Fruit fly (Drosophila melanogaster) whole organism, wandering third instar larva: ENCODE data around the gene otu.

Experiments used
- CG9705 ChIP-seq: fragments of 200-800 bp; sonication (Bioruptor generic); optimal IDR thresholded peaks from 2 replicates; lab custom pipeline; 2018; ENCODE audit warnings: missing biosample characterization, mild to moderate bottlenecking, missing genetic modification characterization
- CrebA ChIP-seq: fragments of 200-800 bp; sonication (Bioruptor generic); optimal IDR thresholded peaks from 2 replicates; lab custom pipeline; 2016; ENCODE audit warnings: missing biosample characterization, mild to moderate bottlenecking, missing genetic modification characterization, borderline replicate concordance
- Dfd ChIP-seq: fragments of >200 bp; optimal IDR thresholded peaks from 2 replicates; lab custom pipeline; 2017; ENCODE audit warnings: missing biosample characterization, missing genetic modification characterization
- GATAd ChIP-seq: sonication (Bioruptor generic); optimal IDR thresholded peaks from 2 replicates; lab custom pipeline; 2016; ENCODE audit warnings: missing biosample characterization, missing genetic modification characterization
- HLH106 ChIP-seq: fragments of 200-800 bp; optimal IDR thresholded peaks from 3 replicates; lab custom pipeline; 2019; ENCODE audit warnings: missing biosample characterization, mild to moderate bottlenecking, missing genetic modification characterization, moderate library complexity
- Hnf4 ChIP-seq: fragments of 200-800 bp; sonication (Bioruptor generic); optimal IDR thresholded peaks from 2 replicates; lab custom pipeline; 2016; ENCODE audit warnings: missing biosample characterization, mild to moderate bottlenecking, missing genetic modification characterization
- Hr78 ChIP-seq: fragments of >200 bp; optimal IDR thresholded peaks from 2 replicates; lab custom pipeline; 2017; ENCODE audit warnings: missing biosample characterization, missing genetic modification characterization
- Jra ChIP-seq: sonication (Bioruptor generic); optimal IDR thresholded peaks from 2 replicates; lab custom pipeline; 2016; ENCODE audit warnings: missing biosample characterization, missing genetic modification characterization
- Mio ChIP-seq: sonication (Bioruptor generic); optimal IDR thresholded peaks from 2 replicates; lab custom pipeline; 2016; ENCODE audit warnings: missing biosample characterization, missing genetic modification characterization
- Myc ChIP-seq: fragments of >200 bp; optimal IDR thresholded peaks from 2 replicates; lab custom pipeline; 2017
- OdsH ChIP-seq: fragments of 200-800 bp; sonication (Bioruptor generic); optimal IDR thresholded peaks from 2 replicates; lab custom pipeline; 2016; ENCODE audit warnings: missing biosample characterization, mild to moderate bottlenecking, missing genetic modification characterization
- Rel ChIP-seq, 2 experiments: fragments of 200-800 bp; sonication (Bioruptor generic) in 1 of 2; optimal IDR thresholded peaks; 2 replicates in 1 of 2; 3 replicates in 1 of 2; lab custom pipeline; 2016 to 2019; ENCODE audit warnings: mild to moderate bottlenecking in 2 of 2, missing biosample characterization in 2 of 2, missing genetic modification characterization in 2 of 2, moderate library complexity in 1 of 2
- Sp1 ChIP-seq: fragments of 200-800 bp; sonication (Bioruptor generic); optimal IDR thresholded peaks from 3 replicates; lab custom pipeline; 2019; ENCODE audit warnings: missing biosample characterization, mild to moderate bottlenecking, missing genetic modification characterization, moderate library complexity
- Vsx2 ChIP-seq: fragments of 200-300, 225-300 bp; sonication (Bioruptor generic); optimal IDR thresholded peaks from 2 replicates; lab custom pipeline; 2018; ENCODE audit warnings: missing biosample characterization, missing genetic modification characterization; ENCODE audit not compliant: partially characterized antibody
- br ChIP-seq: fragments of 200-800 bp; sonication (Bioruptor generic); optimal IDR thresholded peaks from 2 replicates; lab custom pipeline; 2016; ENCODE audit warnings: missing biosample characterization, missing genetic modification characterization
- dmrt93B ChIP-seq: fragments of 200-800 bp; sonication (Bioruptor generic); optimal IDR thresholded peaks from 2 replicates; lab custom pipeline; 2018; ENCODE audit warnings: missing biosample characterization, mild to moderate bottlenecking, missing genetic modification characterization
- dsf ChIP-seq: sonication (Bioruptor generic); optimal IDR thresholded peaks from 2 replicates; lab custom pipeline; 2016; ENCODE audit warnings: missing biosample characterization, missing genetic modification characterization, borderline replicate concordance
- ey ChIP-seq: fragments of 200-800 bp; sonication (Bioruptor generic); optimal IDR thresholded peaks from 2 replicates; lab custom pipeline; 2016; ENCODE audit warnings: missing biosample characterization, missing genetic modification characterization
- fru ChIP-seq: fragments of 200-800 bp; sonication (Bioruptor generic); optimal IDR thresholded peaks from 3 replicates; lab custom pipeline; 2016; ENCODE audit warnings: missing biosample characterization, mild to moderate bottlenecking, missing genetic modification characterization
- h ChIP-seq: fragments of 200-800 bp; sonication (Bioruptor generic); optimal IDR thresholded peaks from 3 replicates; lab custom pipeline; 2016; ENCODE audit warnings: missing biosample characterization, mild to moderate bottlenecking, missing genetic modification characterization
- jim ChIP-seq: fragments of 175-275, 200-325 bp; sonication (Bioruptor generic); optimal IDR thresholded peaks from 2 replicates; lab custom pipeline; 2016; ENCODE audit warnings: missing biosample characterization, mild to moderate bottlenecking, missing genetic modification characterization
- lola ChIP-seq: fragments of >200 bp; optimal IDR thresholded peaks from 2 replicates; lab custom pipeline; 2017; ENCODE audit warnings: missing biosample characterization, missing genetic modification characterization
- pan ChIP-seq: fragments of >200 bp; optimal IDR thresholded peaks from 2 replicates; lab custom pipeline; 2017
- psq ChIP-seq: fragments of 200-800 bp; sonication (Bioruptor generic); optimal IDR thresholded peaks from 3 replicates; lab custom pipeline; 2017; ENCODE audit warnings: missing biosample characterization, mild to moderate bottlenecking, missing genetic modification characterization, moderate library complexity
- sv ChIP-seq: fragments of 200-800 bp; sonication (Bioruptor generic); optimal IDR thresholded peaks from 3 replicates; lab custom pipeline; 2016; ENCODE audit warnings: missing biosample characterization, missing genetic modification characterization
- tai ChIP-seq: sonication (Bioruptor generic); optimal IDR thresholded peaks from 2 replicates; lab custom pipeline; 2016; ENCODE audit warnings: missing biosample characterization, missing genetic modification characterization
- usp ChIP-seq: fragments of >200 bp; optimal IDR thresholded peaks from 2 replicates; lab custom pipeline; 2017; ENCODE audit warnings: missing biosample characterization, missing genetic modification characterization
- woc ChIP-seq: sonication (Bioruptor generic); optimal IDR thresholded peaks from 2 replicates; lab custom pipeline; 2016; ENCODE audit warnings: missing biosample characterization, mild to moderate bottlenecking, missing genetic modification characterization

Gene otu

dm6 chrX:8479031-8479568 lies 10.2 kb downstream of the otu start, which contains the start of gene Cp36:
Gene Cp36, plus strand, starts transcription at chrX:8479319.
- TF ChIP-seq tai (GFP tag; lab: Kevin White, UChicago): no peak
- TF ChIP-seq Mio: no peak
- no peak for TF ChIP-seq h (GFP tag; lab: Kevin White, UChicago)
- TF ChIP-seq OdsH (GFP tag; lab: Kevin White, UChicago): no peak
- no peak for TF ChIP-seq Sp1 (GFP tag; lab: Kevin White, UChicago)
- no peak for TF ChIP-seq sv (GFP tag; lab: Kevin White, UChicago)
- TF ChIP-seq psq (GFP tag; lab: Kevin White, UChicago): no peak
- no peak for TF ChIP-seq pan (lab: Kevin White, UChicago)
- TF ChIP-seq CG9705: no peak
- TF ChIP-seq Hnf4 (GFP tag; lab: Kevin White, UChicago): no peak
- no peak for TF ChIP-seq dsf (GFP tag; lab: Kevin White, UChicago)
- TF ChIP-seq ey (GFP tag; lab: Kevin White, UChicago): no peak
- no peak for TF ChIP-seq Hr78
- TF ChIP-seq jim (GFP tag; lab: Kevin White, UChicago): no peak
- TF ChIP-seq dmrt93B (GFP tag; lab: Kevin White, UChicago): no peak
- no peak for TF ChIP-seq Dfd (GFP tag; lab: Kevin White, UChicago)
- TF ChIP-seq usp (GFP tag; lab: Kevin White, UChicago): no peak

- TF ChIP-seq Jra (GFP tag; lab: Kevin White, UChicago) (no peak), HLH106 (no peak), Vsx2 (GFP tag; lab: Kevin White, UChicago) (no peak), CrebA (GFP tag; lab: Kevin White, UChicago) (no peak), Dfd (GFP tag; lab: Kevin White, UChicago) (no peak), h (GFP tag; lab: Kevin White, UChicago) (no peak)
Measured at dm6 chrX:8476817-8477216, 12.5 kb downstream of the otu start, which contains the start of gene Cp7Fc. Gene Cp7Fc, plus strand, starts transcription at chrX:8477117.

DNA sequence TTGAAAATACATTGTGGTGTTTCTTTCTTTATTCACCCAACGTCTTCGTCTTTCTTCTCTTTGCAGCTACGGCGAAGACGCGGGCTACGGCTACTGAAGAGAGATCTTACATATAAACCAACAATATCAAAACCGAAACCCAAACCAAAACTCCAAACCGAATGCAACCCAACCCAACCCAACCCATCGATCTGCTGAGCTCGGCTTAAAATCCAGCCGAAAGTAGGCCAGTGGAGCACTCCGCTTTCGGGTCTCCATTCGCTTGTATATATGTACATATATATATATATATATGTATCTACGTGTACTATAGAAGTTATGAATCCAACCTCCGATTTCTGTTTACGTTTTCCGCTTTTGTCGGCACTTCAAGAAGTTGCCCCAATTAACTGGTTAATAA lies 13.7 kb downstream of the otu start:
- TF ChIP-seq Dfd (GFP tag; lab: Kevin White, UChicago) (no peak), Hr78 (no peak)
- TF ChIP-seq, all 38 proteins: peak for 0

dm6 chrX:8473339-8473887 lies 15.9 kb downstream of the otu start, which contains the start of gene Cp7Fb:
Gene Cp7Fb, plus strand, starts transcription at chrX:8473837.
- TF ChIP-seq Myc (lab: Kevin White, UChicago) (no peak), ey (GFP tag; lab: Kevin White, UChicago) (no peak), OdsH (GFP tag; lab: Kevin White, UChicago) (no peak), fru (no peak), sv (GFP tag; lab: Kevin White, UChicago) (no peak), br (GFP tag; lab: Kevin White, UChicago) (no peak), Hnf4 (GFP tag; lab: Kevin White, UChicago) (no peak), h (GFP tag; lab: Kevin White, UChicago) (no peak), usp (GFP tag; lab: Kevin White, UChicago) (no peak), HLH106 (no peak), woc (GFP tag; lab: Kevin White, UChicago) (no peak), lola (no peak), dsf (GFP tag; lab: Kevin White, UChicago) (no peak), Mio (no peak), Jra (GFP tag; lab: Kevin White, UChicago) (no peak), Dfd (GFP tag; lab: Kevin White, UChicago) (no peak), Sp1 (GFP tag; lab: Kevin White, UChicago) (no peak)

DNA sequence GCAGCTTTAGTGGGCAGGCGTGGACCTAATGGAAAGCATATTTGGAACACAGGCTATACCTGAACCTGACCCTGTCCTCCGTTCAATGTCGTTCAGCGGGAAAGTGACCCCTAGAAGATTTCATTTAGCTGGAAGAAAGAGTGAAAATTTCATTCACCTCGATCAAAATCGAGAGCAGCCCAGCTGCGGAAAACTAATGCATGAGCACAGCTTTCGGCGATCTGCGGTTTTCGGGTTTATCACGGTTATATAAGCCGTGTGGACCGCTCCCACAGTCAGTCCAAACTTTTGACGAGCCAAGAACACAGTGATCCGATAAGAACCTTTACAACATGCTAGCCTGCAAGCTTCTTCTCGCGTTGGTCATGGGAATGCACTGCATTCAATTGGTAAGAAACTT lies 18.7 kb downstream of the otu start, which contains the start of gene Cp7Fa:
TSS of gene Cp7Fa (plus strand) at position 301 of the 400 bp plus-strand sequence.
- no peak for TF ChIP-seq br (GFP tag; lab: Kevin White, UChicago)
- no peak for TF ChIP-seq tai (GFP tag; lab: Kevin White, UChicago)
- no peak for TF ChIP-seq Hr78
- TF ChIP-seq woc (GFP tag; lab: Kevin White, UChicago): no peak
- TF ChIP-seq usp (GFP tag; lab: Kevin White, UChicago): no peak
- TF ChIP-seq Mio: no peak

DNA sequence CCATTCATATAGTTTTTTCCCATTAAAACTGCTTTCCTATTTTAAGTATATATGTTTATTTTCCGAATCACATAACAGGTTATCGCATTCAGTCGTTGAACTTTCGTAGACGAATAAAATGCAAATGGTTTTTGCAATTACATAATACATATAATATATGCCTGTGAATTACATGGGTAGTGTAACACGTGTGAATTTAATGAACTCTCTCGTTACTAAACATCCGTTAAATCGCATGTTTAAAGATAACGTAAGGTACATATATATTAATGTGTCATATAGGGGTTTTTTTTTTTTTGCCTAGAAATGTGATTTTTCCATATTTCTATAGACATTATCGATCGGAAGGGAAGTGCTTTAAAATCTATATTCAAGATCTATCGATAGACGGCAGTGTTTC lies 19.7 kb downstream of the otu start:
- TF ChIP-seq GATAd (no peak), Mio (no peak), Rel (GFP tag; optimal IDR thresholded peaks at IDR 0.05; lab: Kevin White, UChicago) (no peak), Rel (tag; optimal IDR thresholded peaks at IDR 0.05; lab: Kevin White, UChicago) (peak; percentile 84), psq (GFP tag; lab: Kevin White, UChicago) (no peak)
